Worm (Caenorhabditis elegans): ENCODE data around the gene nhr-32.

DNA sequence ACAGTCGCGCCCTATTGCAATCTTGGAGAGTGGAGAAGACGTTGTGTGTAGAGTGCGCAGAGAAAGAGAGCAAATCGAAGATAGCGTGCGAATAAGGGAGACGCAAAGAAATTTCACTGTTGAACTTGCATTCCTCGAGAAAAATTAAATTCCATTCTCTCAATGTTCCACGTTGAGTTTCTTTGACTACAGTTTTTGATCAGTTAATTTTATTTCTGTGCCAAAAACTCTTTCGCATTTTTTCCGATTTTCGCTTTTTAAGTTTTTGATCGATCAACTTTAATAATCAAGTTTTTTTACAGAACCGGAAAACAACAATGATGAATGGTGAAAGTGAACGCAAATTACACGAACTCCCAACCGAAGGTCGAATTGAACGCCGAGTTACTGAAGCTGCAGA, 14.7 kb upstream of the nhr-32 start, which contains the start of gene K08H2.3:
- TF ChIP-seq ref-1 (GFP tag; conservative IDR thresholded peaks at IDR 0.05): no peak
- TF ChIP-seq T22C8.4 (GFP tag; IDR thresholded peaks at IDR 0.05): no peak
- no peak for TF ChIP-seq ztf-23 (GFP tag; IDR thresholded peaks at IDR 0.05)
- no peak for TF ChIP-seq flt-1 (GFP tag; IDR thresholded peaks at IDR 0.05)
- no peak for TF ChIP-seq tab-1 (GFP tag; IDR thresholded peaks at IDR 0.05)
- TF ChIP-seq med-1 (GFP tag; optimal IDR thresholded peaks at IDR 0.05; ENCODE audit: insufficient read depth): no peak

Data from whole organism, midembryonic.